Worm (Caenorhabditis elegans) whole organism, late embryonic: ENCODE results near the gene mec-14.

Experiments
- ceh-18 ChIP-seq: sonication (generic microtip); optimal IDR thresholded peaks from 2 replicates; lab custom pipeline; 2016; ENCODE audit warnings: missing genetic modification characterization, missing compliant biosample characterization
- ceh-30 ChIP-seq: fragments of 150-350 bp; optimal IDR thresholded peaks from 2 replicates; lab custom pipeline; 2014; ENCODE audit warnings: missing biosample characterization, missing genetic modification characterization
- hlh-30 ChIP-seq: sonication (generic microtip); optimal IDR thresholded peaks from 2 replicates; lab custom pipeline; 2017; ENCODE audit warnings: antibody characterized with exemption, missing genetic modification characterization, missing compliant biosample characterization; ENCODE audit not compliant: insufficient read depth
- tbx-7 ChIP-seq: sonication (generic microtip); optimal IDR thresholded peaks from 2 replicates; lab custom pipeline; 2016; ENCODE audit warnings: missing genotype, missing genetic modification characterization, missing compliant biosample characterization
- zip-5 ChIP-seq: sonication (generic microtip); optimal IDR thresholded peaks from 2 replicates; lab custom pipeline; 2016; ENCODE audit warnings: missing genetic modification characterization, missing compliant biosample characterization

- TF ChIP-seq ceh-30 (tag; lab: Kevin White, UChicago) (no peak), tbx-7 (no peak), hlh-30 (no peak), zip-5 (tag; lab: Kevin White, UChicago) (no peak), ceh-18 (tag; lab: Kevin White, UChicago) (no peak)
These were observed 25.9 kb downstream of the mec-14 start for ce11 chrIII:7166664-7167567.
